Worm (Caenorhabditis elegans) whole organism, midembryonic: Measurements from ENCODE around the gene clec-39.

Experiments used
- T22C8.4 ChIP-seq: fragments of 200-800 bp; sonication (Bioruptor generic); IDR thresholded peaks from 2 replicates; pipeline ENCODE4 v1.3.6; 2022; ENCODE audit warnings: missing genetic modification characterization, missing compliant biosample characterization
- cog-1 ChIP-seq: sonication (generic microtip); optimal IDR thresholded peaks from 2 replicates; lab custom pipeline; 2016; ENCODE audit warnings: missing genetic modification characterization, missing compliant biosample characterization
- flt-1 ChIP-seq: fragments of 200-800 bp; sonication (Bioruptor generic); IDR thresholded peaks from 2 replicates; pipeline ENCODE4 v1.3.6; 2022; ENCODE audit warnings: missing genetic modification characterization, missing compliant biosample characterization
- klf-2 ChIP-seq: fragments of 200-800 bp; sonication (Bioruptor generic); conservative IDR thresholded peaks from 2 replicates; pipeline ENCODE4 v1.3.6; 2022; ENCODE audit warnings: missing genetic modification reagents, missing genetic modification characterization, missing compliant biosample characterization
- med-1 ChIP-seq: sonication (generic microtip); optimal IDR thresholded peaks from 2 replicates; lab custom pipeline; 2017; ENCODE audit warnings: missing genetic modification characterization, mild to moderate bottlenecking, missing compliant biosample characterization, antibody characterized with exemption, missing genetic modification reagents; ENCODE audit not compliant: insufficient read depth
- ref-1 ChIP-seq: fragments of 200-800 bp; sonication (Bioruptor generic); conservative IDR thresholded peaks from 2 replicates; pipeline ENCODE4 v1.3.6; 2022; ENCODE audit warnings: missing genetic modification reagents, missing genetic modification characterization, missing compliant biosample characterization
- tab-1 ChIP-seq: fragments of 200-800 bp; sonication (Bioruptor generic); IDR thresholded peaks from 2 replicates; pipeline ENCODE4 v1.3.6; 2022; ENCODE audit warnings: missing genetic modification characterization, missing compliant biosample characterization
- ztf-23 ChIP-seq: fragments of 200-800 bp; sonication (Bioruptor generic); IDR thresholded peaks from 2 replicates; pipeline ENCODE4 v1.3.6; 2022; ENCODE audit warnings: missing genetic modification reagents, missing genetic modification characterization, missing compliant biosample characterization
- ztf-29 ChIP-seq: fragments of 200-800 bp; sonication (Bioruptor generic); IDR thresholded peaks from 2 replicates; pipeline ENCODE4 v1.3.6; 2022; ENCODE audit warnings: missing genetic modification reagents, missing genetic modification characterization, missing compliant biosample characterization

ce11 chrV:16735518-16735917, 3.5 kb upstream of the clec-39 start, which contains the start of the genes clec-38 and clec-34:
- TF ChIP-seq ref-1 (GFP tag; lab: Robert Waterston, UW) (no peak), cog-1 (tag; lab: Kevin White, UChicago) (no peak), flt-1 (no peak), tab-1 (GFP tag; lab: Robert Waterston, UW) (no peak), T22C8.4 (no peak), med-1 (no peak), ztf-23 (GFP tag; lab: Robert Waterston, UW) (no peak), ztf-29 (GFP tag; lab: Robert Waterston, UW) (no peak), klf-2 (GFP tag; lab: Robert Waterston, UW) (no peak)
